Worm (Caenorhabditis elegans): ENCODE measurements around the gene hhat-2.

The hhat-2 gene

DNA sequence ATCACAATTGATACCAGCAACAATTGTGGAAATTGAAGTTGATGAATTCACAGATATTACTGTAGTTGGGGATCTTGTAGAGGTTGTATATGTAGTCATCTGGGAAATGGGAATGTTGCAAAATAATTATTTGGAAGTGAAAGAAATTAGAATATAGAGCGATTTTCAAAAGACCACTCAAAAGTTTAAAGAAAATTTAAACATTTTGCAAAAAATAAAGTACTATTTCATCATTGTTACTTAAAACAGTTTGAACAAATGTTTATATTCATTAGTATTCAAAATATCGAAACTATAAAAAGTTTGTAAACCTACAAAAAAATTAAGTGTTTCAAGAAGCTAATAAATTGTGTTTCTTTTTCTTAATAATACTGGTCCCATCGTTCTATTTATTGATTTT lies 12.6 kb downstream of the hhat-2 start, which contains the start of gene Y57G11C.46:
Y57G11C.46 (minus strand) TSS at position 101 of the 400 bp plus-strand sequence.
- no peak for TF ChIP-seq F13C5.2 (tag; optimal IDR thresholded peaks at IDR 0.05)
- TF ChIP-seq scrt-1 (GFP tag; IDR thresholded peaks at IDR 0.05): no peak
- TF ChIP-seq aly-1 (tag; optimal IDR thresholded peaks at IDR 0.05): no peak
- TF ChIP-seq tbx-37 (GFP tag; conservative IDR thresholded peaks at IDR 0.05): no peak
- no peak for TF ChIP-seq ets-7 (tag; optimal IDR thresholded peaks at IDR 0.05)
- TF ChIP-seq tra-4 (tag; optimal IDR thresholded peaks at IDR 0.05): no peak
- no peak for TF ChIP-seq ama-1 (optimal IDR thresholded peaks at IDR 0.05)
- TF ChIP-seq hmg-4 (GFP tag; optimal IDR thresholded peaks at IDR 0.05): no peak
- TF ChIP-seq pes-1 (GFP tag; IDR thresholded peaks at IDR 0.05): no peak
- TF ChIP-seq ceh-36 (tag; optimal IDR thresholded peaks at IDR 0.05): no peak
- no peak for TF ChIP-seq sea-1 (GFP tag; conservative IDR thresholded peaks at IDR 0.05)

DNA sequence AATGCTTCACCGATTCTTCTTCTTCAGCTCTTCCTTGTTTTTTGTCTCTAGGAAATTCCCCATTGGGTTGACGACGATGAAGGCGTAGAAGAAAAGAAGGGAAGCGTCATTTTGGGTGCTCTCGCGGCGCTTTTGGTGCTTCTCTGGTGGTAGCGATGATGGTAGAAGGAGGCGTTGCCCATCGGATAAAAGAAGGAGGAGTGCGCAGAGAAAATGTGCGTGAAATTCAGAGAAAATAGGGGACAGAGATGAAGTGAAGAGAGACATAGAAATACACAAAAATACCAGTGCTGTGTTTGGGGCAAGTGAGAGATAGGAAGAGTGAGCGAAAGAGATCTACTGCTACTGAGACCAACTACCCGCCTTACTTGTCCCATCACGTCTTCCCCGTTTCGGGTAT lies 22.0 kb downstream of the hhat-2 start, which contains the start of gene oig-5:
oig-5 (plus strand) TSS at position 301 of the 400 bp plus-strand sequence.
- TF ChIP-seq tra-4 (tag; optimal IDR thresholded peaks at IDR 0.05): no peak

DNA sequence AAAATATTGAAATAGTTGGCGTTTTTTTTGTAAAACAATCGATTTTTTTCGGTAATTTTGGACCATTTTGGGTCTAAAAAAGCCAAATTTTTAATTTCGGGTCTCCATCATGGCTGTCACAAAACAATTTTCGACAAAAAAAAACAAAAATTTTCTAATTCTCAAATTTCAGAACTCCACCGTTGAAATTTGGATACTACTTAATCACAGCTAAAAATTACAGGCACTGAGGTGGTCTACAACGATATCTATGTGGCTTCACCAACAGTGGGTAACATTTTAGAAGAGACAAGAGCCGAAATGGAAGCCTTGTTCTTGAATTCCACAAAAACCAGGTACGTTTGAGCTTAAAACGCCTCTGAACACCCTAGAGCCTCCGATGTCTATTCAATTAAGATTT lies 26.6 kb downstream of the hhat-2 start, which contains the start of gene Y57G11C.1142:
Y57G11C.1142 (plus strand) TSS at position 301 of the 400 bp plus-strand sequence.
- TF ChIP-seq pes-1 (GFP tag; IDR thresholded peaks at IDR 0.05) (no peak), aly-1 (tag; optimal IDR thresholded peaks at IDR 0.05) (no peak), ceh-13 (GFP tag; optimal IDR thresholded peaks at IDR 0.05) (no peak), ama-1 (optimal IDR thresholded peaks at IDR 0.05) (no peak), scrt-1 (GFP tag; IDR thresholded peaks at IDR 0.05) (no peak), F13C5.2 (tag; optimal IDR thresholded peaks at IDR 0.05) (no peak), tbx-11 (GFP tag; IDR thresholded peaks at IDR 0.05) (no peak)

DNA sequence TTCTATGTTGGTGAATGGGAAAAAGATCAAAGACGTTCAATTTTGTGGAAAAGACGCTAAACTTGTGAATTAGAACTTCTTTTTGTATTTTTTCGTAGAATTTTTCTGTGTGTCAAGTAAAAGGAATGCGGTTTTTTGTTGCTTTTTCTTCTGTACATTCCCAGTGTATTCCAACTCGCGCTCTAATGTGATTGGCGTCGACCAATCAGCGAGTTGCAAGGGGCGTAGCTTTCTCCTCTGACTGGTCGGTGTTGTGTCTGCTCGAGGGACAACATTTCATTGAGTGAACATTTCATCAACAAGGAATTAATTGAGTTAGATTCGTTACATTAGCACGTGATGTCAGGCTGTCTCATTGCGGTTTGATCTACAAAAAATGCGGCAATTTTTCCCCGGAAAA lies 28.0 kb downstream of the hhat-2 start:
- TF ChIP-seq sea-1 (GFP tag; conservative IDR thresholded peaks at IDR 0.05) (no peak), hnd-1 (tag; optimal IDR thresholded peaks at IDR 0.05) (no peak)

DNA sequence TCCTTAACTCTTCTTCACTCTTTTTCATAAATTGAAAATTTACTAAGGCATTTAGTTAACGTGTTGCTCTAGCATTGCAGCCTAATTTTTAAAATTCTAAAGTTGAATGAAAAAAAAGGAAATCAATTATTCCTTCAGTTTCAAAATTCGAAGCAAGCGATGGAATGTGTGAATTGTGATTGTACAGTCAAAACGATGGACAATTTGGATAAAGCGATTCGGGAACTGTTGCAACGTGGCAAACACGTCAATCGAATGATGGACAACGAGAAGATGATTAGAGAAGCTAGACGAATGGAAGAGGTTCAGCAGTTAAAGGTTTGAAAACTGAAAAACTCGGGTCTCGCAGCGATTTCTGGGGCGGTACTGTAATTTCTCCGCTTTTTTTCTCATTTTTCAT lies 29.7 kb downstream of the hhat-2 start, which contains the start of gene Y57G11C.14:
Y57G11C.14 (plus strand) TSS at position 126 of the 400 bp plus-strand sequence.
- TF ChIP-seq flt-1 (GFP tag; IDR thresholded peaks at IDR 0.05) (no peak), tra-4 (tag; optimal IDR thresholded peaks at IDR 0.05) (no peak), ets-7 (tag; optimal IDR thresholded peaks at IDR 0.05) (no peak), B0310.2 (tag; optimal IDR thresholded peaks at IDR 0.05) (no peak), pes-1 (GFP tag; IDR thresholded peaks at IDR 0.05) (no peak), ama-1 (optimal IDR thresholded peaks at IDR 0.05) (no peak), F13C5.2 (tag; optimal IDR thresholded peaks at IDR 0.05) (no peak), aly-1 (tag; optimal IDR thresholded peaks at IDR 0.05) (no peak)

DNA sequence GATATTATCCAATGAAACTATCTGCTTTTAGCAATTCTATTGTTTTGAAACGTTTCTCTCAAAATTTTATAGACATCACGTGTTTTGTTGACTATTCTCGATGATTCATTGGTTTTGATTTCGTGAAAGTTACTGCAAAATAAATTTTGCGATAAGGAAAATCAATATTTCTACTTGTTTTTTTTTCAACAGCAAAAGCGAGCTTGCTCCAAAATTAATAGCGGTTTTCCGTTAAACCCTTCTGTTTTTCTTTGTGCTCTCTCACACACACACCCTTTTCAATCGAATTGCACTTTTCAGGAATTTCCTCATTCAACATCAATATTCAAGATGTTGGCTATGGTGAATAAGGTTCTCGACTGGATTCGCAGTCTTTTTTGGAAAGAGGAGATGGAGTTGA lies 31.1 kb downstream of the hhat-2 start, which contains the start of gene arl-8:
arl-8 (plus strand) TSS at position 301 of the 400 bp plus-strand sequence.
- TF ChIP-seq hnd-1 (tag; optimal IDR thresholded peaks at IDR 0.05) (no peak), aly-1 (tag; optimal IDR thresholded peaks at IDR 0.05) (no peak), ceh-13 (GFP tag; optimal IDR thresholded peaks at IDR 0.05) (no peak), tra-4 (tag; optimal IDR thresholded peaks at IDR 0.05) (no peak), F13C5.2 (tag; optimal IDR thresholded peaks at IDR 0.05) (no peak), B0310.2 (tag; optimal IDR thresholded peaks at IDR 0.05) (no peak), sea-1 (GFP tag; conservative IDR thresholded peaks at IDR 0.05) (no peak), ama-1 (optimal IDR thresholded peaks at IDR 0.05) (no peak), ets-7 (tag; optimal IDR thresholded peaks at IDR 0.05) (no peak), flt-1 (GFP tag; IDR thresholded peaks at IDR 0.05) (no peak), pes-1 (GFP tag; IDR thresholded peaks at IDR 0.05) (no peak), scrt-1 (GFP tag; IDR thresholded peaks at IDR 0.05) (no peak), hmbx-1 (tag; optimal IDR thresholded peaks at IDR 0.05) (no peak), hmg-4 (GFP tag; optimal IDR thresholded peaks at IDR 0.05) (no peak), ceh-36 (tag; optimal IDR thresholded peaks at IDR 0.05) (no peak), tbx-11 (GFP tag; IDR thresholded peaks at IDR 0.05) (no peak), tbx-37 (GFP tag; conservative IDR thresholded peaks at IDR 0.05) (no peak)

DNA sequence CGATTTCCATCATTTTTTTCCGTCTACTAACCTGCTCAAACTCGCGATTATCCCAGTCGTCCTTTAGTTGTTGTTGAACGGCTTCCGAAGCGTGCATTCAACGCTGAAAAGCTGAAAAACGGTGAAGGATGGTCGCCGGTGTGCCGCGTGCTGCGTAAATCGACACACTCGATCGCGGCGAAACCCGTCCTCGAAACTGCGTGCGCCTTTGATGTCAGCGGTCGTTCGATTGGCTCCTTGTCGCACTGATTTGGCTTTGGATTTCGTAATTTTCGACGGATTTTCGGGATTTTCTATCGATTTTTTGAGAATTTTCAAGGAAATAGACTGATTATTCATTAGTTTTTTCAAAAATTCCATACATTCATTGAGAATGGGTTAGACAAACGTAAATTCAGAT lies 31.6 kb downstream of the hhat-2 start, which contains the start of the genes Y57G11C.1147 and nuo-3:
Y57G11C.1147 (minus strand) TSS at position 161 of the 400 bp plus-strand sequence.
nuo-3 (minus strand) TSS at position 191 of the 400 bp plus-strand sequence.
- no peak for TF ChIP-seq tbx-37 (GFP tag; conservative IDR thresholded peaks at IDR 0.05)
- TF ChIP-seq tra-4 (tag; optimal IDR thresholded peaks at IDR 0.05): no peak
- no peak for TF ChIP-seq flt-1 (GFP tag; IDR thresholded peaks at IDR 0.05)
- no peak for TF ChIP-seq aly-1 (tag; optimal IDR thresholded peaks at IDR 0.05)
- no peak for TF ChIP-seq ceh-13 (GFP tag; optimal IDR thresholded peaks at IDR 0.05)
- no peak for TF ChIP-seq tbx-11 (GFP tag; IDR thresholded peaks at IDR 0.05)
- no peak for TF ChIP-seq F13C5.2 (tag; optimal IDR thresholded peaks at IDR 0.05)

DNA sequence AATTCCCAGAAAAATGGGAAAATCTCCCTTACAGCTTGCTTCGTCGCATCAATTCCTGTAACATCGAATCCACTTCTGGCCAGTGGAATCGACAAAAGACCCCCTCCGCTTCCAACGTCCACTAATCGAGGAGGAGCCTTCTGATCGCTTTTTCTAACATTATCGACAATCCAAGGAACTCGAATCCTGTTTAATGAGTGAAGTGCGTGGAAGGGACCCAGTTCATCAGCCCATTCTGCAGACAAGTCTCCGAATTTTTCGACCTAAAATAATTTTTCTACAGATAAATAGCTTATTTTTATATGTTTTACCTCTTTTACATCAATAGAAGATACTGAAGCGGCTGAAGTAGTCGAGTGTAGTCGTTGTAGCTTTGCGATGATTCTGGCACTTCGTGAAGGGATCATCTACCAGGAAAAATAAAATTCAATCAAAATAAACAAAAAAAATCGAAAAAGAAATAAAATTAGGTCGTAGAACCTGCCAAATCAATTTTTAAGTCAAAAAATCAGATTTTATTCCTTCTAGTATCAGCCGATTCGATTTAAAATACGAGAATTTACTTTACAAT lies 32.9 kb downstream of the hhat-2 start, which contains the start of gene coq-3:
coq-3 (minus strand) TSS at position 407 of the 571 bp plus-strand sequence.
- no peak for TF ChIP-seq ets-7 (tag; optimal IDR thresholded peaks at IDR 0.05)
- no peak for TF ChIP-seq scrt-1 (GFP tag; IDR thresholded peaks at IDR 0.05)
- TF ChIP-seq B0310.2 (tag; optimal IDR thresholded peaks at IDR 0.05): no peak
- no peak for TF ChIP-seq hmbx-1 (tag; optimal IDR thresholded peaks at IDR 0.05)
- no peak for TF ChIP-seq pes-1 (GFP tag; IDR thresholded peaks at IDR 0.05)
- no peak for TF ChIP-seq flt-1 (GFP tag; IDR thresholded peaks at IDR 0.05)
- no peak for TF ChIP-seq tra-4 (tag; optimal IDR thresholded peaks at IDR 0.05)
- no peak for TF ChIP-seq ceh-13 (GFP tag; optimal IDR thresholded peaks at IDR 0.05)
- TF ChIP-seq ama-1 (optimal IDR thresholded peaks at IDR 0.05): no peak
- TF ChIP-seq sea-1 (GFP tag; conservative IDR thresholded peaks at IDR 0.05): no peak
- TF ChIP-seq hmg-4 (GFP tag; optimal IDR thresholded peaks at IDR 0.05): no peak
